Fruit fly (Drosophila melanogaster): ENCODE data around the gene CG4297.

CG4297 gene

DNA sequence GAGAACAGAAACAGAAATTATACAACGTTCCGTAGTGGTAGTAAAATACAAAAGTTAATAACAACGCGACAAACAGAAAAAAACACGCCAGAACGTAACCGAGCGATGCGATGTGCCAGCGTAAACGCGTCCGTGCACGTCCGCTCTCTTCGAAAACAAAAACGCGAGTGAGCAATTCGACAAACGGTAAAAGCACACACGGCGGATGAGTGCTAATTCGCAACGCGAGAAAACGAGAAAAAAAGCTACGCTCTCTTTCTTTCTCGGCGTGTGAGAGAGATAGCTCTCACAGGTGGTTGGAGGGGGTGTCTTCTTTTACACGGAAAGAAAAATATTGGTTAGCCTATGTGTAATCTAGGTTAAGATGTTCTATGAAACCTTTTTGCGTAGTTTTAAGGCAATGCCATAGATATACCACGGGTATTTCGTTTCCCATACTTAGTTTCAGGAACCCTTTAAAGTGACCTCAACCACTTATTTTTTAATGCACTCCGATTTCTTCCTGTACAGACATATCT is at the start of gene CG4297 (continued):
- TF ChIP-seq Hr39 (GFP tag; optimal IDR thresholded peaks at IDR 0.05): peak; percentile 80
- peak; percentile 69 for TF ChIP-seq CG11902 (GFP tag; optimal IDR thresholded peaks at IDR 0.05)
- TF ChIP-seq eg (GFP tag; IDR thresholded peaks at IDR 0.05): no peak
- peak; percentile 76 for TF ChIP-seq Smox (GFP tag; optimal IDR thresholded peaks at IDR 0.05)
- TF ChIP-seq CG16779 (tag; optimal IDR thresholded peaks at IDR 0.05): peak; percentile 79
- TF ChIP-seq fd85E (GFP tag; optimal IDR thresholded peaks at IDR 0.05): no peak
- peak; percentile 87 for TF ChIP-seq OdsH (GFP tag; optimal IDR thresholded peaks at IDR 0.05)
- TF ChIP-seq CG7368 (GFP tag; optimal IDR thresholded peaks at IDR 0.05): peak; percentile 68
- TF ChIP-seq cyc (GFP tag; optimal IDR thresholded peaks at IDR 0.05): peak; percentile 73

DNA sequence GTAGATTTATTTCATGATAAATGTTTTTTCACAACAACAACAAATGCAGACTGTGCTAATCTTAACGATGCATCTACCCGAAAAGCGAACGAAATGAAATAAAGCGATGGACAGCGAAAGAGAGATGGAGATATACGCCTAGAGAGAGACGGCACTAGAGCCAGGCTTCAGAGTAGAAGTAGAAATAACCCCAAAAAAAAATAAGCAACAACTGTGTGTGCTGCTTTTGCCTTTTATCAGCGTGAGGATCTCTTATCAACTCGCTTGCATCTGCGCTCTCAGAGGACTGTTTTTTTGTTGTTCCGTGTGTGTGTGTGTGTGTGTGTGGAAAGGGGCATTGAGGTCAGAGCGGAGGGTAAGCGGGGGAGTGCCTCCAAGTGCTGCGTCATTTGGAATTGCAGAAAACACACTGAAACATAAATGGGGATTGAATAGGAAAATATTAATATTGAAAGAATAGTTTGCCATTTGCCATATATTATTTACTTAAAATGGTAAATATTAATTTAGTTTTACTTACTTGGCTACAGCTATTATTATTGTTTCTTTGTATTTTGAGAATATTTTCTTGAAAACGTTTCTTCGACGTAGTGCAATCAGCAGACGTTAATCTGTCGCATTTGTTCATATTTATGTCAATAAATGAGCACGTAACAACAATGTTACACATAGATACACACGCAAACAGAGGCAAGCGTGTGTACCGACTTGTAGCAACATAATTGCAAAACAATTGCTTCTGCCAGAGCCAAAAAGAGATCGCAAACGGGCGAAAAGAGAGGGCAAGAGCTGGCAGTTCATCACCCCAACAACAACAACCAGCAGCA is 49.2 kb upstream of the CG4297 start:
- TF ChIP-seq dsx (GFP tag; optimal IDR thresholded peaks at IDR 0.05; ENCODE audit: poor library complexity, severe bottlenecking) (peak; percentile 54), svp (GFP tag) (peak; percentile 78), CG6163 (GFP tag; IDR thresholded peaks at IDR 0.05) (0 out of 3 replicates have a peak, but pooled peaks have one; percentile 2), Eip78C (GFP tag) (peak; percentile 62), esn (GFP tag; optimal IDR thresholded peaks at IDR 0.05) (no peak)

- peak; percentile 54 for TF ChIP-seq CG10631 (GFP tag; optimal IDR thresholded peaks at IDR 0.05)
- TF ChIP-seq CG7368 (GFP tag; optimal IDR thresholded peaks at IDR 0.05): peak; percentile 45
- no peak for TF ChIP-seq CG6808 (GFP tag; optimal IDR thresholded peaks at IDR 0.05)
- peak; percentile 38 for TF ChIP-seq CG16779 (tag; optimal IDR thresholded peaks at IDR 0.05)
- TF ChIP-seq topi (GFP tag; optimal IDR thresholded peaks at IDR 0.05): peak; percentile 63
- peak; percentile 65 for TF ChIP-seq CG6792 (GFP tag; optimal IDR thresholded peaks at IDR 0.05)
- peak; percentile 53 for TF ChIP-seq CG15336 (GFP tag; IDR thresholded peaks at IDR 0.05)
- TF ChIP-seq Eip78C (GFP tag): peak; percentile 93
- TF ChIP-seq Sox15 (GFP tag; optimal IDR thresholded peaks at IDR 0.05): peak; percentile 67
- no peak for TF ChIP-seq ss (GFP tag; optimal IDR thresholded peaks at IDR 0.05)
- peak; percentile 47 for TF ChIP-seq cyc (GFP tag; optimal IDR thresholded peaks at IDR 0.05)
- peak; percentile 78 for TF ChIP-seq pdm3 (GFP tag; optimal IDR thresholded peaks at IDR 0.05)
- no peak for TF ChIP-seq Hr38 (GFP tag; optimal IDR thresholded peaks at IDR 0.05)
- TF ChIP-seq CG34406 (GFP tag; optimal IDR thresholded peaks at IDR 0.05): peak; percentile 66
- TF ChIP-seq acj6 (GFP tag; optimal IDR thresholded peaks at IDR 0.05): peak; percentile 59
- TF ChIP-seq Smox (GFP tag; optimal IDR thresholded peaks at IDR 0.05): peak; percentile 40
- peak; percentile 13 for TF ChIP-seq CG32006 (GFP tag; optimal IDR thresholded peaks at IDR 0.05)
- TF ChIP-seq Lpt (GFP tag; optimal IDR thresholded peaks at IDR 0.05): no peak
- TF ChIP-seq CG11902 (GFP tag; optimal IDR thresholded peaks at IDR 0.05): peak; percentile 59
- TF ChIP-seq Hr4 (GFP tag; optimal IDR thresholded peaks at IDR 0.05): peak; percentile 51
- TF ChIP-seq CG3032 (tag; optimal IDR thresholded peaks at IDR 0.05): no peak
- TF ChIP-seq CG11762 (GFP tag; optimal IDR thresholded peaks at IDR 0.05; ENCODE audit: insufficient read depth): no peak
- no peak for TF ChIP-seq CG6276 (GFP tag; optimal IDR thresholded peaks at IDR 0.05)
- TF ChIP-seq CG3919 (GFP tag; optimal IDR thresholded peaks at IDR 0.05): peak; percentile 75
- TF ChIP-seq vri (GFP tag; optimal IDR thresholded peaks at IDR 0.05): peak; percentile 59
- peak; percentile 70 for TF ChIP-seq svp (GFP tag)
- TF ChIP-seq CG8119 (GFP tag; IDR thresholded peaks at IDR 0.05): no peak
- no peak for TF ChIP-seq fkh (GFP tag; optimal IDR thresholded peaks at IDR 0.05)
- TF ChIP-seq achi (GFP tag; optimal IDR thresholded peaks at IDR 0.05): peak; percentile 68
- TF ChIP-seq CG10669 (GFP tag; optimal IDR thresholded peaks at IDR 0.05): peak; percentile 11
- TF ChIP-seq Hr39 (GFP tag; optimal IDR thresholded peaks at IDR 0.05): peak; percentile 60
- peak; percentile 47 for TF ChIP-seq Ets21C (GFP tag; optimal IDR thresholded peaks at IDR 0.05)
- no peak for TF ChIP-seq CG4318 (GFP tag; optimal IDR thresholded peaks at IDR 0.05)
- no peak for TF ChIP-seq spab (GFP tag; optimal IDR thresholded peaks at IDR 0.05)
- no peak for TF ChIP-seq dac (GFP tag; optimal IDR thresholded peaks at IDR 0.05)
- TF ChIP-seq CG6854 (GFP tag; optimal IDR thresholded peaks at IDR 0.05): no peak
- TF ChIP-seq Eip93F (GFP tag; optimal IDR thresholded peaks at IDR 0.05): no peak
- peak; percentile 68 for TF ChIP-seq CG8632 (GFP tag; optimal IDR thresholded peaks at IDR 0.05)
Observed at dm6 chr2L:520331-521000, 48.5 kb upstream of the CG4297 start.

Measured in whole organism, prepupa.